Worm (Caenorhabditis elegans) whole organism, young adult: ENCODE results near the gene Y54G2A.18.
"Not testable (repeated sequence)": the region's sequence is repeated elsewhere in the genome, so short reads cannot be mapped to it uniquely, and the experiment has no call there.

Experiments used
- B0019.2 ChIP-seq: fragments of 200-800 bp; sonication (Bioruptor generic); conservative IDR thresholded peaks from 2 replicates; pipeline ENCODE4 v1.3.6; 2022; ENCODE audit warnings: missing genetic modification reagents, missing genetic modification characterization, missing compliant biosample characterization
- C17E4.6 ChIP-seq: fragments of 200-800 bp; sonication (Bioruptor generic); IDR thresholded peaks from 2 replicates; pipeline ENCODE4 v1.3.6; 2022; ENCODE audit warnings: missing genetic modification reagents, missing genetic modification characterization, missing compliant biosample characterization
- D2030.7 ChIP-seq: fragments of 200-800 bp; sonication (Bioruptor generic); IDR thresholded peaks from 2 replicates; pipeline ENCODE4 v1.3.6; 2022; ENCODE audit warnings: missing genetic modification reagents, missing genetic modification characterization, missing compliant biosample characterization
- F33H1.4 ChIP-seq: fragments of 200-800 bp; sonication (Bioruptor generic); IDR thresholded peaks from 2 replicates; pipeline ENCODE4 v1.3.6; 2022; ENCODE audit warnings: missing genetic modification reagents, missing genetic modification characterization, missing compliant biosample characterization
- F49E8.2 ChIP-seq: sonication (generic microtip); optimal IDR thresholded peaks from 3 replicates; lab custom pipeline; 2017; ENCODE audit warnings: missing genetic modification characterization, mild to moderate bottlenecking, missing compliant biosample characterization, antibody characterized with exemption, moderate library complexity; ENCODE audit not compliant: insufficient read depth
- F52B5.7 ChIP-seq: sonication (generic microtip); optimal IDR thresholded peaks from 2 replicates; lab custom pipeline; 2016; ENCODE audit warnings: mild to moderate bottlenecking, missing genetic modification characterization, missing compliant biosample characterization
- Y53G8AR.9 ChIP-seq: fragments of 200-800 bp; sonication (Bioruptor generic); conservative IDR thresholded peaks from 2 replicates; pipeline ENCODE4 v1.3.6; 2022; ENCODE audit warnings: missing genetic modification reagents, missing genetic modification characterization, missing compliant biosample characterization
- Y56A3A.18 ChIP-seq: fragments of 200-800 bp; sonication (Bioruptor generic); IDR thresholded peaks from 2 replicates; pipeline ENCODE4 v1.3.6; 2022; ENCODE audit warnings: missing genetic modification reagents, missing genetic modification characterization, missing compliant biosample characterization
- Y95B8A.8 ChIP-seq: fragments of 200-800 bp; sonication (Bioruptor generic); IDR thresholded peaks from 2 replicates; pipeline ENCODE4 v1.3.6; 2022; ENCODE audit warnings: missing genetic modification reagents, missing genetic modification characterization, missing compliant biosample characterization
- aptf-3 ChIP-seq: fragments of 200-800 bp; sonication (Bioruptor generic); IDR thresholded peaks from 2 replicates; pipeline ENCODE4 v1.3.6; 2022; ENCODE audit warnings: missing genetic modification characterization, missing compliant biosample characterization
- athp-1 ChIP-seq: sonication (generic microtip); optimal IDR thresholded peaks from 2 replicates; lab custom pipeline; 2017; ENCODE audit warnings: mild to moderate bottlenecking, missing genetic modification characterization, missing compliant biosample characterization
- attf-5 ChIP-seq: fragments of 200-800 bp; sonication (Bioruptor generic); optimal IDR thresholded peaks from 2 replicates; lab custom pipeline; 2018; ENCODE audit warnings: mild to moderate bottlenecking, missing genetic modification characterization, missing compliant biosample characterization
- bed-1 ChIP-seq: fragments of 200-800 bp; sonication (Bioruptor generic); IDR thresholded peaks from 2 replicates; pipeline ENCODE4 v1.3.6; 2022; ENCODE audit warnings: missing genetic modification reagents, missing genetic modification characterization, missing compliant biosample characterization
- cebp-1 ChIP-seq, 2 experiments: fragments of 200-800 bp in 1 of 2; sonication (Bioruptor generic) in 1 of 2; sonication (generic microtip) in 1 of 2; IDR thresholded peaks in 1 of 2; optimal IDR thresholded peaks in 1 of 2; 2 replicates each; pipeline versions ENCODE4 v1.3.6 to Lab custom; 2017 to 2022; ENCODE audit warnings: missing compliant biosample characterization in 2 of 2, missing genetic modification characterization in 2 of 2, mild to moderate bottlenecking in 1 of 2, missing genetic modification reagents in 1 of 2, moderate library complexity in 1 of 2
- ceh-58 ChIP-seq: fragments of 200-800 bp; sonication (Bioruptor generic); IDR thresholded peaks from 2 replicates; pipeline ENCODE4 v1.3.6; 2022; ENCODE audit warnings: missing genetic modification characterization, missing compliant biosample characterization
- dpl-1 ChIP-seq: fragments of 150-350 bp; optimal IDR thresholded peaks from 2 replicates; lab custom pipeline; 2014; ENCODE audit warnings: missing biosample characterization, missing genetic modification reagents, missing genetic modification characterization
- efl-1 ChIP-seq: fragments of 150-350 bp; optimal IDR thresholded peaks from 2 replicates; lab custom pipeline; 2014; ENCODE audit warnings: missing biosample characterization, missing genetic modification reagents, missing genetic modification characterization
- egrh-3 ChIP-seq: fragments of 200-800 bp; sonication (Bioruptor generic); IDR thresholded peaks from 2 replicates; pipeline ENCODE4 v1.3.6; 2022; ENCODE audit warnings: missing genetic modification reagents, missing genetic modification characterization, missing compliant biosample characterization
- fkh-3 ChIP-seq: sonication (generic microtip); optimal IDR thresholded peaks from 2 replicates; lab custom pipeline; 2016; ENCODE audit warnings: mild to moderate bottlenecking, missing genetic modification characterization, missing compliant biosample characterization
- gei-17 ChIP-seq: fragments of 200-800 bp; sonication (Bioruptor generic); optimal IDR thresholded peaks from 2 replicates; lab custom pipeline; 2018; ENCODE audit warnings: mild to moderate bottlenecking, missing genetic modification characterization, missing compliant biosample characterization
- him-1 ChIP-seq: sonication (generic microtip); optimal IDR thresholded peaks from 2 replicates; lab custom pipeline; 2016; ENCODE audit warnings: missing genotype, missing genetic modification reagents, missing genetic modification characterization, missing compliant biosample characterization
- hlh-12 ChIP-seq: sonication (generic microtip); optimal IDR thresholded peaks from 2 replicates; lab custom pipeline; 2016; ENCODE audit warnings: missing genetic modification characterization, missing compliant biosample characterization
- hmg-1.2 ChIP-seq: fragments of 200-800 bp; sonication (Bioruptor generic); IDR thresholded peaks from 2 replicates; pipeline ENCODE4 v1.3.6; 2022; ENCODE audit warnings: missing genetic modification reagents, missing genetic modification characterization, missing compliant biosample characterization
- hmg-20 ChIP-seq: fragments of 200-800 bp; sonication (Bioruptor generic); IDR thresholded peaks from 2 replicates; pipeline ENCODE4 v1.3.6; 2022; ENCODE audit warnings: missing genetic modification reagents, missing genetic modification characterization, missing compliant biosample characterization
- lin-26 ChIP-seq: fragments of 200-800 bp; sonication (Bioruptor generic); IDR thresholded peaks from 2 replicates; pipeline ENCODE4 v1.3.6; 2022; ENCODE audit warnings: missing genetic modification reagents, missing genetic modification characterization, missing compliant biosample characterization
- lin-54 ChIP-seq: fragments of 200-800 bp; sonication (Bioruptor generic); optimal IDR thresholded peaks from 2 replicates; lab custom pipeline; 2018; ENCODE audit warnings: mild to moderate bottlenecking, missing genetic modification characterization, missing compliant biosample characterization
- lsl-1 ChIP-seq: fragments of 200-800 bp; sonication (Bioruptor generic); optimal IDR thresholded peaks from 2 replicates; lab custom pipeline; 2018; ENCODE audit warnings: mild to moderate bottlenecking, missing genetic modification characterization, moderate library complexity, missing compliant biosample characterization
- madf-6 ChIP-seq: fragments of 200-800 bp; sonication (Bioruptor generic); IDR thresholded peaks from 2 replicates; pipeline ENCODE4 v1.3.6; 2022; ENCODE audit warnings: missing genetic modification reagents, missing genetic modification characterization, missing compliant biosample characterization
- madf-8 ChIP-seq: fragments of 200-800 bp; sonication (Bioruptor generic); conservative IDR thresholded peaks from 2 replicates; pipeline ENCODE4 v1.3.6; 2022; ENCODE audit warnings: missing genetic modification reagents, missing genetic modification characterization, missing compliant biosample characterization
- mcd-1 ChIP-seq: fragments of 200-800 bp; sonication (Bioruptor generic); IDR thresholded peaks from 2 replicates; pipeline ENCODE4 v1.3.6; 2022; ENCODE audit warnings: missing genetic modification reagents, missing genetic modification characterization, missing compliant biosample characterization
- mel-28 ChIP-seq: sonication (generic microtip); optimal IDR thresholded peaks from 2 replicates; lab custom pipeline; 2016; ENCODE audit warnings: borderline replicate concordance, mild to moderate bottlenecking, missing genetic modification characterization, missing compliant biosample characterization
- pbrm-1 ChIP-seq: fragments of 200-800 bp; sonication (Bioruptor generic); IDR thresholded peaks from 2 replicates; pipeline ENCODE4 v1.3.6; 2022; ENCODE audit warnings: missing genetic modification reagents, missing genetic modification characterization, missing compliant biosample characterization
- repo-1 ChIP-seq: sonication (generic microtip); optimal IDR thresholded peaks from 2 replicates; lab custom pipeline; 2017; ENCODE audit warnings: mild to moderate bottlenecking, missing genetic modification characterization, missing compliant biosample characterization
- snpc-1.1 ChIP-seq: sonication (generic microtip); optimal IDR thresholded peaks from 2 replicates; lab custom pipeline; 2017; ENCODE audit warnings: missing genetic modification characterization, mild to moderate bottlenecking, missing compliant biosample characterization, antibody characterized with exemption, moderate library complexity, missing genotype, missing genetic modification reagents; ENCODE audit not compliant: insufficient read depth
- snpc-3.4 ChIP-seq: sonication (generic microtip); optimal IDR thresholded peaks from 2 replicates; lab custom pipeline; 2017; ENCODE audit warnings: missing genetic modification characterization, mild to moderate bottlenecking, missing compliant biosample characterization, antibody characterized with exemption, moderate library complexity, missing genotype, missing genetic modification reagents
- xnd-1 ChIP-seq: sonication (generic microtip); optimal IDR thresholded peaks from 2 replicates; lab custom pipeline; 2016; ENCODE audit warnings: missing genotype, missing genetic modification reagents, missing genetic modification characterization, missing compliant biosample characterization
- ztf-18 ChIP-seq: sonication (generic microtip); optimal IDR thresholded peaks from 2 replicates; lab custom pipeline; 2016; ENCODE audit warnings: missing genotype, mild to moderate bottlenecking, missing genetic modification characterization, missing compliant biosample characterization
- ztf-22 ChIP-seq: fragments of 200-800 bp; sonication (Bioruptor generic); optimal IDR thresholded peaks from 2 replicates; lab custom pipeline; 2018; ENCODE audit warnings: mild to moderate bottlenecking, missing genetic modification characterization, moderate library complexity, missing compliant biosample characterization
- ztf-6 ChIP-seq: fragments of 200-800 bp; sonication (Bioruptor generic); IDR thresholded peaks from 2 replicates; pipeline ENCODE4 v1.3.6; 2022; ENCODE audit warnings: missing genetic modification reagents, missing genetic modification characterization, missing compliant biosample characterization

Gene Y54G2A.18

ce11 chrIV:2925591-2925990 lies 33.3 kb upstream of the Y54G2A.18 start, which contains the start of gene ubc-13:
Gene ubc-13, minus strand, starts transcription at chrIV:2925691.
- TF ChIP-seq snpc-3.4 (tag; lab: Kevin White, UChicago) = no peak
- no peak for TF ChIP-seq pbrm-1
- no peak for TF ChIP-seq repo-1 (tag; lab: Kevin White, UChicago)
- TF ChIP-seq madf-6 (GFP tag; lab: Robert Waterston, UW) = no peak
- TF ChIP-seq snpc-1.1 = no peak
- TF ChIP-seq F49E8.2 (tag; lab: Kevin White, UChicago) = no peak
- no peak for TF ChIP-seq F52B5.7 (tag; lab: Kevin White, UChicago)
- no peak for TF ChIP-seq Y95B8A.8 (GFP tag; lab: Robert Waterston, UW)
- TF ChIP-seq dpl-1 (GFP tag; lab: Kevin White, UChicago) = no peak
- no peak for TF ChIP-seq gei-17 (GFP tag; lab: Kevin White, UChicago)
- no peak for TF ChIP-seq bed-1
- no peak for TF ChIP-seq ceh-58 (GFP tag; lab: Robert Waterston, UW)
- no peak for TF ChIP-seq egrh-3 (GFP tag; lab: Robert Waterston, UW)
- no peak for TF ChIP-seq hmg-20
- no peak for TF ChIP-seq lin-26 (GFP tag; lab: Robert Waterston, UW)

- TF ChIP-seq lsl-1 (GFP tag; lab: Kevin White, UChicago) = peak; percentile 87
- TF ChIP-seq lin-54 (GFP tag; lab: Kevin White, UChicago) = peak; percentile 15
- no peak for TF ChIP-seq mel-28 (tag; lab: Kevin White, UChicago)
- peak; percentile 73 for TF ChIP-seq xnd-1
- TF ChIP-seq F33H1.4 = peak; percentile 80
- 0 out of 2 replicates have a peak, but pooled peaks have one; percentile 5 for TF ChIP-seq hmg-1.2
- peak; percentile 68 for TF ChIP-seq madf-6 (GFP tag; lab: Robert Waterston, UW)
- peak; percentile 53 for TF ChIP-seq him-1 (tag; lab: Kevin White, UChicago)
- peak; percentile 60; the same call in 1 of the 2 replicates for TF ChIP-seq D2030.7 (GFP tag; lab: Robert Waterston, UW)
- peak; percentile 12 for TF ChIP-seq snpc-3.4 (tag; lab: Kevin White, UChicago)
- no peak for TF ChIP-seq attf-5 (GFP tag; lab: Kevin White, UChicago)
These were observed 29.9 kb upstream of the Y54G2A.18 start, which contains the start of gene fbxc-45 for ce11 chrIV:2922196-2922595. Gene fbxc-45, minus strand, starts transcription at chrIV:2922243.

ce11 chrIV:2917729-2918128 lies 25.4 kb upstream of the Y54G2A.18 start, which contains the start of gene Y54G2A.50:
Gene Y54G2A.50, plus strand, starts transcription at chrIV:2918029.
- TF ChIP-seq cebp-1 (GFP tag; IDR thresholded peaks at IDR 0.05; lab: Robert Waterston, UW); cebp-1 (tag; optimal IDR thresholded peaks at IDR 0.05; lab: Kevin White, UChicago); C17E4.6 (GFP tag; lab: Robert Waterston, UW); fkh-3 (tag; lab: Kevin White, UChicago): not testable (repeated sequence)

- TF ChIP-seq efl-1 (GFP tag; lab: Kevin White, UChicago) (peak; percentile 24), B0019.2 (GFP tag; lab: Robert Waterston, UW) (no peak)
- TF ChIP-seq, all 124 proteins: peak for 1
These were observed 23.7 kb upstream of the Y54G2A.18 start for ce11 chrIV:2916043-2916442.

- TF ChIP-seq hmg-1.2 = peak; percentile 40; the same call in 1 of the 2 replicates
- TF ChIP-seq hlh-12 (tag; lab: Kevin White, UChicago) = no peak
- peak; percentile 25; the same call in 1 of the 2 replicates for TF ChIP-seq D2030.7 (GFP tag; lab: Robert Waterston, UW)
- no peak for TF ChIP-seq Y56A3A.18 (GFP tag; lab: Robert Waterston, UW)
- TF ChIP-seq F49E8.2 (tag; lab: Kevin White, UChicago) = peak; percentile 5
- no peak for TF ChIP-seq ztf-6 (GFP tag; lab: Robert Waterston, UW)
- no peak for TF ChIP-seq athp-1
- no peak for TF ChIP-seq ztf-22
- peak; percentile 97 for TF ChIP-seq madf-6 (GFP tag; lab: Robert Waterston, UW)
- peak; percentile 80 for TF ChIP-seq efl-1 (GFP tag; lab: Kevin White, UChicago)
- peak; percentile 50; the same call in 1 of the 2 replicates for TF ChIP-seq mcd-1 (GFP tag; lab: Robert Waterston, UW)
- TF ChIP-seq dpl-1 (GFP tag; lab: Kevin White, UChicago) = peak; percentile 59
- peak; percentile 58 for TF ChIP-seq F33H1.4
- TF ChIP-seq xnd-1 = peak; percentile 75
- TF ChIP-seq Y53G8AR.9 (GFP tag; lab: Robert Waterston, UW) = no peak
- no peak for TF ChIP-seq aptf-3 (GFP tag; lab: Robert Waterston, UW)
- peak; percentile 19 for TF ChIP-seq ztf-18
- peak; percentile 93 for TF ChIP-seq madf-8 (GFP tag; lab: Robert Waterston, UW)
These were observed 22.2 kb upstream of the Y54G2A.18 start for ce11 chrIV:2914545-2914944.
